Worm (Caenorhabditis elegans) whole organism, L2 larva: ENCODE results near the gene sra-31.

Source experiments
- C34F6.9 ChIP-seq: fragments of 150-350 bp; optimal IDR thresholded peaks from 2 replicates; lab custom pipeline; 2014; ENCODE audit warnings: missing biosample characterization, missing genetic modification characterization
- F13H6.1 ChIP-seq: sonication (generic microtip); optimal IDR thresholded peaks from 2 replicates; lab custom pipeline; 2016; ENCODE audit warnings: missing genetic modification characterization, missing compliant biosample characterization
- R02D3.7 ChIP-seq: fragments of 150-350 bp; optimal IDR thresholded peaks from 2 replicates; lab custom pipeline; 2014; ENCODE audit warnings: missing biosample characterization, missing genetic modification characterization
- ama-1 ChIP-seq: fragments of 150-350 bp; optimal IDR thresholded peaks from 2 replicates; lab custom pipeline; 2018; ENCODE audit warnings: inconsistent platforms
- blmp-1 ChIP-seq: sonication (generic microtip); optimal IDR thresholded peaks from 2 replicates; lab custom pipeline; 2017; ENCODE audit warnings: missing genetic modification characterization, mild to moderate bottlenecking, missing compliant biosample characterization, antibody characterized with exemption, moderate library complexity; ENCODE audit not compliant: insufficient read depth
- ceh-16 ChIP-seq: fragments of 150-350 bp; optimal IDR thresholded peaks from 2 replicates; lab custom pipeline; 2014; ENCODE audit warnings: missing biosample characterization, missing genetic modification characterization
- ceh-82 ChIP-seq: fragments of 150-350 bp; optimal IDR thresholded peaks from 2 replicates; lab custom pipeline; 2014; ENCODE audit warnings: missing biosample characterization, missing genetic modification characterization
- crh-2 ChIP-seq: sonication (generic microtip); optimal IDR thresholded peaks from 2 replicates; lab custom pipeline; 2017; ENCODE audit warnings: missing biosample characterization, missing genetic modification characterization
- dmd-4 ChIP-seq: sonication (generic microtip); optimal IDR thresholded peaks from 2 replicates; lab custom pipeline; 2017; ENCODE audit warnings: missing biosample characterization, missing genetic modification characterization
- egl-27 ChIP-seq: sonication (generic microtip); optimal IDR thresholded peaks from 3 replicates; lab custom pipeline; 2017; ENCODE audit warnings: missing biosample characterization, missing genetic modification reagents, missing genetic modification characterization
- elt-1 ChIP-seq: fragments of 150-350 bp; optimal IDR thresholded peaks from 2 replicates; lab custom pipeline; 2014; ENCODE audit warnings: missing biosample characterization, missing genetic modification characterization
- fos-1 ChIP-seq: fragments of 150-350 bp; optimal IDR thresholded peaks from 2 replicates; lab custom pipeline; 2014; ENCODE audit warnings: missing biosample characterization, missing genetic modification characterization
- gmeb-1 ChIP-seq: fragments of 150-350 bp; optimal IDR thresholded peaks from 2 replicates; lab custom pipeline; 2014; ENCODE audit warnings: missing biosample characterization, missing genetic modification characterization
- lin-11 ChIP-seq: fragments of 150-350 bp; sonication (generic microtip); optimal IDR thresholded peaks from 2 replicates; lab custom pipeline; 2014; ENCODE audit warnings: missing biosample characterization, missing genetic modification characterization, inconsistent platforms, mixed read lengths
- lsy-2 ChIP-seq, 2 experiments: fragments of 150-350 bp in 1 of 2; sonication (generic microtip) in 1 of 2; optimal IDR thresholded peaks; 2 replicates each; lab custom pipeline; 2014 to 2017; ENCODE audit warnings: missing biosample characterization in 2 of 2, missing genetic modification characterization in 2 of 2
- mab-5 ChIP-seq: fragments of 150-350 bp; optimal IDR thresholded peaks from 2 replicates; lab custom pipeline; 2014; ENCODE audit warnings: missing biosample characterization, missing genetic modification characterization
- mdl-1 ChIP-seq, 2 experiments: fragments of 150-350 bp in 1 of 2; sonication (generic microtip) in 1 of 2; optimal IDR thresholded peaks; 2 replicates each; lab custom pipeline; 2017; ENCODE audit warnings: missing biosample characterization in 2 of 2, missing genetic modification characterization in 2 of 2
- nhr-12 ChIP-seq: fragments of 150-350 bp; optimal IDR thresholded peaks from 2 replicates; lab custom pipeline; 2014; ENCODE audit warnings: missing biosample characterization, missing genetic modification characterization
- nhr-129 ChIP-seq: fragments of 150-350 bp; optimal IDR thresholded peaks from 2 replicates; lab custom pipeline; 2014; ENCODE audit warnings: missing biosample characterization, missing genetic modification characterization
- nhr-21 ChIP-seq: fragments of 150-350 bp; optimal IDR thresholded peaks from 2 replicates; lab custom pipeline; 2014; ENCODE audit warnings: missing biosample characterization, missing genetic modification characterization
- nhr-23 ChIP-seq: fragments of 150-350 bp; optimal IDR thresholded peaks from 2 replicates; lab custom pipeline; 2014; ENCODE audit warnings: missing biosample characterization, missing genetic modification reagents, missing genetic modification characterization
- nhr-237 ChIP-seq: fragments of 150-350 bp; optimal IDR thresholded peaks from 2 replicates; lab custom pipeline; 2014; ENCODE audit warnings: missing biosample characterization, missing genetic modification characterization
- nhr-25 ChIP-seq: fragments of 150-350 bp; sonication (generic microtip); optimal IDR thresholded peaks from 3 replicates; lab custom pipeline; 2014; ENCODE audit warnings: missing biosample characterization, missing genetic modification characterization
- nhr-6 ChIP-seq: fragments of 150-350 bp; optimal IDR thresholded peaks from 2 replicates; lab custom pipeline; 2014; ENCODE audit warnings: missing biosample characterization, missing genetic modification characterization
- peb-1 ChIP-seq: fragments of 150-350 bp; optimal IDR thresholded peaks from 2 replicates; lab custom pipeline; 2014; ENCODE audit warnings: missing biosample characterization, missing genetic modification characterization
- skn-1 ChIP-seq: sonication (generic microtip); optimal IDR thresholded peaks from 2 replicates; lab custom pipeline; 2017; ENCODE audit warnings: missing biosample characterization, missing genetic modification characterization
- sma-3 ChIP-seq: sonication (generic microtip); optimal IDR thresholded peaks from 2 replicates; lab custom pipeline; 2016; ENCODE audit warnings: missing genetic modification reagents, missing genetic modification characterization, missing compliant biosample characterization
- sma-9 ChIP-seq, 2 experiments: fragments of 150-350 bp in 1 of 2; sonication (generic microtip) in 1 of 2; optimal IDR thresholded peaks; 2 replicates each; lab custom pipeline; 2014 to 2016; ENCODE audit warnings: missing genetic modification characterization in 2 of 2, mild to moderate bottlenecking in 1 of 2, missing biosample characterization in 1 of 2, missing compliant biosample characterization in 1 of 2, missing genetic modification reagents in 1 of 2, moderate library complexity in 1 of 2
- unc-39 ChIP-seq: fragments of 150-350 bp; optimal IDR thresholded peaks from 2 replicates; lab custom pipeline; 2014; ENCODE audit warnings: missing biosample characterization, missing genetic modification characterization
- unc-55 ChIP-seq: fragments of 150-350 bp; sonication (generic microtip); optimal IDR thresholded peaks from 3 replicates; lab custom pipeline; 2014; ENCODE audit warnings: missing biosample characterization, missing genetic modification reagents, missing genetic modification characterization
- unc-62 ChIP-seq: fragments of 150-350 bp; optimal IDR thresholded peaks from 2 replicates; lab custom pipeline; 2014; ENCODE audit warnings: missing biosample characterization, missing genetic modification reagents, missing genetic modification characterization
- zag-1 ChIP-seq: fragments of 150-350 bp; optimal IDR thresholded peaks from 2 replicates; lab custom pipeline; 2014; ENCODE audit warnings: missing biosample characterization, missing genetic modification characterization
- ztf-4 ChIP-seq: fragments of 150-350 bp; optimal IDR thresholded peaks from 2 replicates; lab custom pipeline; 2014; ENCODE audit warnings: missing biosample characterization, missing genetic modification characterization

sra-31 gene

ce11 chrII:6609315-6609842, 31.1 kb upstream of the sra-31 start, which contains the start of gene epg-5:
Gene epg-5 (minus strand): TSS chrII:6609365.
- TF ChIP-seq blmp-1 (tag; lab: Kevin White, UChicago): no peak
- TF ChIP-seq C34F6.9: peak; percentile 67
- no peak for TF ChIP-seq nhr-237 (tag; lab: Kevin White, UChicago)
- no peak for TF ChIP-seq ceh-82 (tag; lab: Kevin White, UChicago)
- peak in 1 of 2 experiments; percentile 19 for TF ChIP-seq mdl-1 (tag; optimal IDR thresholded peaks at IDR 0.05; lab: Kevin White, UChicago)
- TF ChIP-seq lin-11 (tag; lab: Kevin White, UChicago): peak; percentile 6
- peak; percentile 47 for TF ChIP-seq fos-1 (tag; lab: Kevin White, UChicago)
- TF ChIP-seq F13H6.1: no peak
- peak in 1 of 2 experiments; percentile 61 for TF ChIP-seq lsy-2 (tag; optimal IDR thresholded peaks at IDR 0.05; lab: Kevin White, UChicago)
- peak; percentile 59 for TF ChIP-seq nhr-129 (tag; lab: Kevin White, UChicago)
- TF ChIP-seq, all 48 proteins: peak for 6

ce11 chrII:6608626-6609025, 30.3 kb upstream of the sra-31 start:
- TF ChIP-seq lsy-2 (tag; optimal IDR thresholded peaks at IDR 0.05; lab: Kevin White, UChicago): no peak
- TF ChIP-seq crh-2 (tag; lab: Kevin White, UChicago): no peak
- TF ChIP-seq gmeb-1: no peak
- no peak for TF ChIP-seq nhr-21 (tag; lab: Kevin White, UChicago)
- TF ChIP-seq egl-27 (tag; lab: Kevin White, UChicago): no peak
- no peak for TF ChIP-seq R02D3.7 (tag; lab: Kevin White, UChicago)
- no peak for TF ChIP-seq nhr-237 (tag; lab: Kevin White, UChicago)
- TF ChIP-seq mab-5 (tag; lab: Kevin White, UChicago): no peak

- TF ChIP-seq nhr-12 (no peak), elt-1 (tag; lab: Kevin White, UChicago) (no peak), nhr-129 (tag; lab: Kevin White, UChicago) (peak; percentile 35), F13H6.1 (peak; percentile 46), fos-1 (tag; lab: Kevin White, UChicago) (peak; percentile 23), unc-62 (GFP tag; lab: Kevin White, UChicago) (no peak), sma-9 (GFP tag; optimal IDR thresholded peaks at IDR 0.05; lab: Kevin White, UChicago) (peak; percentile 58), sma-9 (tag; optimal IDR thresholded peaks at IDR 0.05; lab: Kevin White, UChicago) (no peak), ceh-16 (tag; lab: Kevin White, UChicago) (no peak), R02D3.7 (tag; lab: Kevin White, UChicago) (no peak), unc-39 (tag; lab: Kevin White, UChicago) (no peak), lsy-2 (tag; optimal IDR thresholded peaks at IDR 0.05; lab: Kevin White, UChicago) (peak; percentile 27 to 58), nhr-237 (tag; lab: Kevin White, UChicago) (no peak), ztf-4 (tag; lab: Kevin White, UChicago) (no peak), ceh-82 (tag; lab: Kevin White, UChicago) (no peak), nhr-6 (tag; lab: Kevin White, UChicago) (no peak), dmd-4 (tag; lab: Kevin White, UChicago) (no peak), mdl-1 (tag; optimal IDR thresholded peaks at IDR 0.05; lab: Kevin White, UChicago) (no peak), mab-5 (tag; lab: Kevin White, UChicago) (no peak), sma-3 (GFP tag; lab: Kevin White, UChicago) (peak; percentile 20), C34F6.9 (peak; percentile 59), zag-1 (no peak), nhr-23 (tag; lab: Kevin White, UChicago) (no peak), gmeb-1 (peak; percentile 48), peb-1 (no peak), nhr-25 (no peak), unc-55 (no peak), skn-1 (tag; lab: Kevin White, UChicago) (no peak), lin-11 (tag; lab: Kevin White, UChicago) (peak; percentile 22), crh-2 (tag; lab: Kevin White, UChicago) (no peak)
- TF ChIP-seq, all 48 proteins: peak for 9
These were observed 22.7 kb upstream of the sra-31 start, which contains the start of gene vps-33.2 for ce11 chrII:6600973-6601372. Gene vps-33.2 (plus strand): TSS chrII:6601216.

- peak in 1 of 2 experiments; percentile 6 for TF ChIP-seq lsy-2 (tag; optimal IDR thresholded peaks at IDR 0.05; lab: Kevin White, UChicago)
- TF ChIP-seq fos-1 (tag; lab: Kevin White, UChicago): no peak
- TF ChIP-seq unc-55: peak; percentile 54
- peak; percentile 60 for TF ChIP-seq C34F6.9
- no peak for TF ChIP-seq ama-1
These were observed 19.8 kb upstream of the sra-31 start, which contains the start of gene dnj-8 for ce11 chrII:6598050-6598449. Gene dnj-8 (minus strand): TSS chrII:6598080.
